Worm (Caenorhabditis elegans) whole organism, young adult: ENCODE measurements around the gene T25E4.2.

ENCODE experiments used
- B0019.2 ChIP-seq: fragments of 200-800 bp; sonication (Bioruptor generic); conservative IDR thresholded peaks from 2 replicates; pipeline ENCODE4 v1.3.6; 2022; ENCODE audit warnings: missing genetic modification reagents, missing genetic modification characterization, missing compliant biosample characterization
- F23B12.7 ChIP-seq: sonication (generic microtip); optimal IDR thresholded peaks from 2 replicates; lab custom pipeline; 2017; ENCODE audit warnings: missing genetic modification characterization, mild to moderate bottlenecking, missing compliant biosample characterization, antibody characterized with exemption, moderate library complexity; ENCODE audit not compliant: insufficient read depth
- F37B4.10 ChIP-seq: fragments of 200-800 bp; sonication (Bioruptor generic); IDR thresholded peaks from 2 replicates; pipeline ENCODE4 v1.3.6; 2022; ENCODE audit warnings: missing genetic modification characterization, missing compliant biosample characterization
- F57C9.4 ChIP-seq: sonication (generic microtip); optimal IDR thresholded peaks from 2 replicates; lab custom pipeline; 2017; ENCODE audit warnings: mild to moderate bottlenecking, missing genetic modification characterization, missing compliant biosample characterization
- K11D2.4 ChIP-seq: fragments of 200-800 bp; sonication (Bioruptor generic); IDR thresholded peaks from 2 replicates; pipeline ENCODE4 v1.3.6; 2022; ENCODE audit warnings: missing genetic modification reagents, missing genetic modification characterization, missing compliant biosample characterization
- Y79H2A.3 ChIP-seq: fragments of 200-800 bp; sonication (Bioruptor generic); conservative IDR thresholded peaks from 2 replicates; pipeline ENCODE4 v1.3.6; 2022; ENCODE audit warnings: missing genetic modification reagents, missing genetic modification characterization, missing compliant biosample characterization
- ama-1 ChIP-seq, 3 experiments: fragments of 150-350 bp in 1 of 3; sonication (generic microtip) in 2 of 3; optimal IDR thresholded peaks; 2 replicates each; lab custom pipeline; 2014 to 2018; ENCODE audit warnings: missing biosample characterization in 2 of 3, missing genetic modification characterization in 2 of 3, missing genetic modification reagents in 2 of 3
- aptf-3 ChIP-seq: fragments of 200-800 bp; sonication (Bioruptor generic); IDR thresholded peaks from 2 replicates; pipeline ENCODE4 v1.3.6; 2022; ENCODE audit warnings: missing genetic modification characterization, missing compliant biosample characterization
- atf-7 ChIP-seq: sonication (generic microtip); optimal IDR thresholded peaks from 2 replicates; lab custom pipeline; 2017; ENCODE audit warnings: mild to moderate bottlenecking, missing genetic modification characterization, missing compliant biosample characterization
- attf-3 ChIP-seq: fragments of 200-800 bp; sonication (Bioruptor generic); conservative IDR thresholded peaks from 2 replicates; pipeline ENCODE4 v1.3.6; 2022; ENCODE audit warnings: missing genetic modification reagents, missing genetic modification characterization, missing compliant biosample characterization
- attf-5 ChIP-seq: fragments of 200-800 bp; sonication (Bioruptor generic); optimal IDR thresholded peaks from 2 replicates; lab custom pipeline; 2018; ENCODE audit warnings: mild to moderate bottlenecking, missing genetic modification characterization, missing compliant biosample characterization
- cebp-2 ChIP-seq: fragments of 200-800 bp; sonication (Bioruptor generic); IDR thresholded peaks from 2 replicates; pipeline ENCODE4 v1.3.6; 2022; ENCODE audit warnings: missing genetic modification characterization, missing compliant biosample characterization
- ceh-100 ChIP-seq: fragments of 200-800 bp; sonication (Bioruptor generic); IDR thresholded peaks from 2 replicates; pipeline ENCODE4 v1.3.6; 2022; ENCODE audit warnings: missing genetic modification reagents, missing genetic modification characterization, missing compliant biosample characterization
- ceh-40 ChIP-seq: fragments of 200-800 bp; sonication (Bioruptor generic); IDR thresholded peaks from 2 replicates; pipeline ENCODE4 v1.3.6; 2022; ENCODE audit warnings: missing genetic modification characterization, missing compliant biosample characterization
- ceh-58 ChIP-seq: fragments of 200-800 bp; sonication (Bioruptor generic); IDR thresholded peaks from 2 replicates; pipeline ENCODE4 v1.3.6; 2022; ENCODE audit warnings: missing genetic modification characterization, missing compliant biosample characterization
- chd-7 ChIP-seq: sonication (generic microtip); optimal IDR thresholded peaks from 2 replicates; lab custom pipeline; 2016; ENCODE audit warnings: mild to moderate bottlenecking, missing genetic modification characterization, moderate library complexity, missing compliant biosample characterization
- efl-1 ChIP-seq: fragments of 150-350 bp; optimal IDR thresholded peaks from 2 replicates; lab custom pipeline; 2014; ENCODE audit warnings: missing biosample characterization, missing genetic modification reagents, missing genetic modification characterization
- egrh-3 ChIP-seq: fragments of 200-800 bp; sonication (Bioruptor generic); IDR thresholded peaks from 2 replicates; pipeline ENCODE4 v1.3.6; 2022; ENCODE audit warnings: missing genetic modification reagents, missing genetic modification characterization, missing compliant biosample characterization
- ets-4 ChIP-seq: fragments of 200-800 bp; sonication (Bioruptor generic); optimal IDR thresholded peaks from 2 replicates; lab custom pipeline; 2018; ENCODE audit warnings: mild to moderate bottlenecking, missing genetic modification characterization, missing compliant biosample characterization
- him-1 ChIP-seq: sonication (generic microtip); optimal IDR thresholded peaks from 2 replicates; lab custom pipeline; 2016; ENCODE audit warnings: missing genotype, missing genetic modification reagents, missing genetic modification characterization, missing compliant biosample characterization
- hlh-12 ChIP-seq: sonication (generic microtip); optimal IDR thresholded peaks from 2 replicates; lab custom pipeline; 2016; ENCODE audit warnings: missing genetic modification characterization, missing compliant biosample characterization
- hlh-26 ChIP-seq: fragments of 200-800 bp; sonication (Bioruptor generic); conservative IDR thresholded peaks from 2 replicates; pipeline ENCODE4 v1.3.6; 2022; ENCODE audit warnings: missing genetic modification reagents, missing genetic modification characterization, missing compliant biosample characterization
- hmg-1.2 ChIP-seq: fragments of 200-800 bp; sonication (Bioruptor generic); IDR thresholded peaks from 2 replicates; pipeline ENCODE4 v1.3.6; 2022; ENCODE audit warnings: missing genetic modification reagents, missing genetic modification characterization, missing compliant biosample characterization
- hmg-20 ChIP-seq: fragments of 200-800 bp; sonication (Bioruptor generic); IDR thresholded peaks from 2 replicates; pipeline ENCODE4 v1.3.6; 2022; ENCODE audit warnings: missing genetic modification reagents, missing genetic modification characterization, missing compliant biosample characterization
- hsf-1 ChIP-seq: fragments of 200-800 bp; sonication (Bioruptor generic); IDR thresholded peaks from 2 replicates; pipeline ENCODE4 v1.3.6; 2022; ENCODE audit warnings: missing genetic modification reagents, missing genetic modification characterization, missing compliant biosample characterization
- lir-1 ChIP-seq: fragments of 200-800 bp; sonication (Bioruptor generic); conservative IDR thresholded peaks from 2 replicates; pipeline ENCODE4 v1.3.6; 2022; ENCODE audit warnings: missing genetic modification reagents, missing genetic modification characterization, missing compliant biosample characterization
- madf-10 ChIP-seq: sonication (generic microtip); optimal IDR thresholded peaks from 2 replicates; lab custom pipeline; 2016; ENCODE audit warnings: mild to moderate bottlenecking, missing genetic modification characterization, missing compliant biosample characterization
- madf-6 ChIP-seq: fragments of 200-800 bp; sonication (Bioruptor generic); IDR thresholded peaks from 2 replicates; pipeline ENCODE4 v1.3.6; 2022; ENCODE audit warnings: missing genetic modification reagents, missing genetic modification characterization, missing compliant biosample characterization
- mcd-1 ChIP-seq: fragments of 200-800 bp; sonication (Bioruptor generic); IDR thresholded peaks from 2 replicates; pipeline ENCODE4 v1.3.6; 2022; ENCODE audit warnings: missing genetic modification reagents, missing genetic modification characterization, missing compliant biosample characterization
- mes-4 ChIP-seq: sonication (generic microtip); optimal IDR thresholded peaks from 2 replicates; lab custom pipeline; 2016; ENCODE audit warnings: missing genotype, missing genetic modification characterization, missing compliant biosample characterization
- nfyb-1 ChIP-seq: fragments of 200-800 bp; sonication (Bioruptor generic); IDR thresholded peaks from 2 replicates; pipeline ENCODE4 v1.3.6; 2022; ENCODE audit warnings: missing genetic modification reagents, missing genetic modification characterization, missing compliant biosample characterization
- nhr-179 ChIP-seq: sonication (generic microtip); optimal IDR thresholded peaks from 2 replicates; lab custom pipeline; 2016; ENCODE audit warnings: mild to moderate bottlenecking, missing genetic modification characterization, missing compliant biosample characterization
- nhr-27 ChIP-seq: fragments of 200-800 bp; sonication (Bioruptor generic); optimal IDR thresholded peaks from 2 replicates; lab custom pipeline; 2018; ENCODE audit warnings: mild to moderate bottlenecking, missing genetic modification characterization, moderate library complexity, missing compliant biosample characterization
- nhr-80 ChIP-seq: sonication (generic microtip); optimal IDR thresholded peaks from 2 replicates; lab custom pipeline; 2016; ENCODE audit warnings: missing genetic modification characterization, missing compliant biosample characterization
- pbrm-1 ChIP-seq: fragments of 200-800 bp; sonication (Bioruptor generic); IDR thresholded peaks from 2 replicates; pipeline ENCODE4 v1.3.6; 2022; ENCODE audit warnings: missing genetic modification reagents, missing genetic modification characterization, missing compliant biosample characterization
- rec-8 ChIP-seq, 2 experiments: sonication (generic microtip); optimal IDR thresholded peaks; 2 replicates each; lab custom pipeline; 2016; ENCODE audit warnings: mild to moderate bottlenecking in 2 of 2, missing genetic modification characterization in 2 of 2, missing genetic modification reagents in 2 of 2, missing genotype in 2 of 2, missing biosample characterization in 1 of 2, missing compliant biosample characterization in 1 of 2, moderate library complexity in 1 of 2
- rpc-1 ChIP-seq, 2 experiments: fragments of 150-350 bp in 1 of 2; sonication (generic microtip) in 1 of 2; optimal IDR thresholded peaks; 2 replicates each; lab custom pipeline; 2014 to 2018; ENCODE audit warnings: missing biosample characterization in 1 of 2, missing genetic modification characterization in 1 of 2, missing genetic modification reagents in 1 of 2, missing genotype in 1 of 2
- sdz-38 ChIP-seq: sonication (generic microtip); optimal IDR thresholded peaks from 2 replicates; lab custom pipeline; 2016; ENCODE audit warnings: missing genotype, missing genetic modification characterization, missing compliant biosample characterization
- snpc-3.4 ChIP-seq: sonication (generic microtip); optimal IDR thresholded peaks from 2 replicates; lab custom pipeline; 2017; ENCODE audit warnings: missing genetic modification characterization, mild to moderate bottlenecking, missing compliant biosample characterization, antibody characterized with exemption, moderate library complexity, missing genotype, missing genetic modification reagents
- snpc-4 ChIP-seq, 5 experiments: fragments of 150-350 bp in 1 of 5; sonication (generic microtip) in 4 of 5; optimal IDR thresholded peaks; 2 replicates each; lab custom pipeline; 2014 to 2018; ENCODE audit warnings: missing genetic modification characterization in 5 of 5, missing biosample characterization in 3 of 5, antibody characterized with exemption in 2 of 5, mild to moderate bottlenecking in 2 of 5, missing compliant biosample characterization in 2 of 5, missing genotype in 2 of 5, moderate library complexity in 2 of 5, missing genetic modification reagents in 1 of 5
- sptf-2 ChIP-seq: fragments of 200-800 bp; sonication (Bioruptor generic); optimal IDR thresholded peaks from 2 replicates; lab custom pipeline; 2018; ENCODE audit warnings: mild to moderate bottlenecking, missing genetic modification characterization, missing compliant biosample characterization
- tlf-1 ChIP-seq: fragments of 200-800 bp; sonication (Bioruptor generic); optimal IDR thresholded peaks from 2 replicates; lab custom pipeline; 2018; ENCODE audit warnings: mild to moderate bottlenecking, missing genetic modification characterization, missing compliant biosample characterization
- zim-3 ChIP-seq: sonication (generic microtip); optimal IDR thresholded peaks from 2 replicates; lab custom pipeline; 2017; ENCODE audit warnings: mild to moderate bottlenecking, missing genetic modification characterization, moderate library complexity, missing compliant biosample characterization
- ztf-18 ChIP-seq: sonication (generic microtip); optimal IDR thresholded peaks from 2 replicates; lab custom pipeline; 2016; ENCODE audit warnings: missing genotype, mild to moderate bottlenecking, missing genetic modification characterization, missing compliant biosample characterization
- ztf-25 ChIP-seq: fragments of 200-800 bp; sonication (Bioruptor generic); IDR thresholded peaks from 2 replicates; pipeline ENCODE4 v1.3.6; 2022; ENCODE audit warnings: missing genetic modification reagents, missing genetic modification characterization, missing compliant biosample characterization
- ztf-6 ChIP-seq: fragments of 200-800 bp; sonication (Bioruptor generic); IDR thresholded peaks from 2 replicates; pipeline ENCODE4 v1.3.6; 2022; ENCODE audit warnings: missing genetic modification reagents, missing genetic modification characterization, missing compliant biosample characterization

The T25E4.2 gene

ce11 chrII:5596247-5596646 is 14.0 kb upstream of the T25E4.2 start, which contains the start of gene C17G10.1 (continued):
- TF ChIP-seq chd-7 (tag; lab: Kevin White, UChicago) = no peak
- TF ChIP-seq, all 124 proteins: peak for 0

- TF ChIP-seq madf-10 (tag; lab: Kevin White, UChicago) (no peak), chd-7 (tag; lab: Kevin White, UChicago) (no peak), zim-3 (tag; lab: Kevin White, UChicago) (no peak), nhr-27 (tag; lab: Kevin White, UChicago) (no peak), B0019.2 (GFP tag; lab: Robert Waterston, UW) (no peak), ceh-100 (peak; percentile 93), mes-4 (no peak), ztf-6 (no peak), ztf-18 (tag; lab: Kevin White, UChicago) (no peak), hmg-20 (no peak), ama-1 (optimal IDR thresholded peaks at IDR 0.05; lab: Kevin White, UChicago) (no peak), ama-1 (GFP tag; optimal IDR thresholded peaks at IDR 0.05; lab: Kevin White, UChicago) (no peak), hmg-1.2 (GFP tag; lab: Robert Waterston, UW) (no peak), efl-1 (GFP tag; lab: Kevin White, UChicago) (no peak), lir-1 (GFP tag; lab: Robert Waterston, UW) (no peak), nhr-80 (no peak), sdz-38 (no peak), atf-7 (no peak), pbrm-1 (GFP tag; lab: Robert Waterston, UW) (no peak), ceh-58 (GFP tag; lab: Robert Waterston, UW) (no peak), F57C9.4 (tag; lab: Kevin White, UChicago) (no peak), tlf-1 (GFP tag; lab: Kevin White, UChicago) (no peak), attf-5 (GFP tag; lab: Kevin White, UChicago) (peak; percentile 80), ceh-40 (GFP tag; lab: Robert Waterston, UW) (no peak), ets-4 (GFP tag; lab: Kevin White, UChicago) (no peak), F37B4.10 (GFP tag; lab: Robert Waterston, UW) (no peak), cebp-2 (no peak), hsf-1 (GFP tag; lab: Robert Waterston, UW) (no peak), K11D2.4 (no peak), rpc-1 (optimal IDR thresholded peaks at IDR 0.05; lab: Kevin White, UChicago) (no peak), rpc-1 (tag; optimal IDR thresholded peaks at IDR 0.05; lab: Kevin White, UChicago) (no peak), egrh-3 (GFP tag; lab: Robert Waterston, UW) (no peak), attf-3 (GFP tag; lab: Robert Waterston, UW) (no peak), nhr-179 (no peak), snpc-4 (GFP tag; optimal IDR thresholded peaks at IDR 0.05; lab: Kevin White, UChicago) (no peak), snpc-4 (tag; optimal IDR thresholded peaks at IDR 0.05; lab: Kevin White, UChicago) (peak in 1 of 4 experiments; percentile 64), aptf-3 (GFP tag; lab: Robert Waterston, UW) (no peak), snpc-3.4 (tag; lab: Kevin White, UChicago) (no peak), ztf-25 (no peak), mcd-1 (GFP tag; lab: Robert Waterston, UW) (peak; percentile 74), sptf-2 (GFP tag; lab: Kevin White, UChicago) (no peak), hlh-26 (no peak), madf-6 (GFP tag; lab: Robert Waterston, UW) (no peak), rec-8 (tag; optimal IDR thresholded peaks at IDR 0.05; lab: Kevin White, UChicago) (no peak), F23B12.7 (tag; lab: Kevin White, UChicago) (peak; percentile 30), nfyb-1 (GFP tag; lab: Robert Waterston, UW) (no peak), him-1 (tag; lab: Kevin White, UChicago) (no peak), hlh-12 (no peak), Y79H2A.3 (no peak)
These were observed 12.1 kb upstream of the T25E4.2 start, which contains the start of gene ttc-4 for ce11 chrII:5594210-5594764. Gene ttc-4, plus strand, starts transcription at chrII:5594714.
